Worm (Caenorhabditis elegans): ENCODE data around the gene pir-2.

The pir-2 gene

ce11 chrIII:9455980-9456658 is 12.7 kb upstream of the pir-2 start, which contains the start of the genes rheb-1 and spk-1 (continued):
- TF ChIP-seq Y75B8A.6 (GFP tag; IDR thresholded peaks at IDR 0.05) (peak; percentile 29; the same call in 1 of the 2 replicates), nhr-111 (GFP tag; optimal IDR thresholded peaks at IDR 0.05) (no peak), fkh-10 (GFP tag; optimal IDR thresholded peaks at IDR 0.05) (peak; percentile 80), set-16 (GFP tag; IDR thresholded peaks at IDR 0.05) (peak; percentile 61), daf-12 (tag; optimal IDR thresholded peaks at IDR 0.05) (no peak), daf-19 (GFP tag; conservative IDR thresholded peaks at IDR 0.05) (no peak), spr-3 (GFP tag; optimal IDR thresholded peaks at IDR 0.05) (peak; percentile 64), dmd-6 (GFP tag; IDR thresholded peaks at IDR 0.05) (peak; percentile 97), zfp-2 (tag; optimal IDR thresholded peaks at IDR 0.05) (peak; percentile 93), ama-1 (optimal IDR thresholded peaks at IDR 0.05) (peak; percentile 18), pqm-1 (tag; optimal IDR thresholded peaks at IDR 0.05) (peak; percentile 53), zag-1 (tag; optimal IDR thresholded peaks at IDR 0.05) (no peak), tra-1 (GFP tag; IDR thresholded peaks at IDR 0.05) (peak; percentile 91), ZK337.2 (GFP tag; IDR thresholded peaks at IDR 0.05) (no peak), nhr-237 (tag; optimal IDR thresholded peaks at IDR 0.05) (no peak), mdl-1 (tag; optimal IDR thresholded peaks at IDR 0.05) (peak in 1 of 2 experiments; percentile 64), lin-13 (GFP tag; optimal IDR thresholded peaks at IDR 0.05) (peak; percentile 85), mxl-3 (GFP tag; optimal IDR thresholded peaks at IDR 0.05) (peak; percentile 70), T20F7.1 (GFP tag; optimal IDR thresholded peaks at IDR 0.05) (peak; percentile 83), nhr-25 (tag; optimal IDR thresholded peaks at IDR 0.05; ENCODE audit: borderline replicate concordance, insufficient read depth) (peak; percentile 67), nhr-76 (tag; optimal IDR thresholded peaks at IDR 0.05) (no peak), zfp-3 (GFP tag; conservative IDR thresholded peaks at IDR 0.05) (peak; percentile 63; the same call in 1 of the 2 replicates), egl-43 (GFP tag; IDR thresholded peaks at IDR 0.05) (peak; percentile 52; the same call in 1 of the 2 replicates), tag-97 (GFP tag; IDR thresholded peaks at IDR 0.05) (no peak), ctbp-1 (GFP tag; IDR thresholded peaks at IDR 0.05) (peak; percentile 80), pha-4 (GFP tag; IDR thresholded peaks at IDR 0.05) (peak; percentile 82), pha-4 (tag; optimal IDR thresholded peaks at IDR 0.05) (peak; percentile 89), mes-2 (tag; optimal IDR thresholded peaks at IDR 0.05; ENCODE audit: poor library complexity, severe bottlenecking) (peak; percentile 94), snpc-1.2 (GFP tag; IDR thresholded peaks at IDR 0.05) (no peak), aha-1 (tag) (peak; percentile 91), nhr-41 (GFP tag; IDR thresholded peaks at IDR 0.05) (0 out of 2 replicates have a peak, but pooled peaks have one; percentile 22), hlh-11 (tag; optimal IDR thresholded peaks at IDR 0.05) (peak; percentile 97), zip-11 (GFP tag; IDR thresholded peaks at IDR 0.05) (no peak), nhr-77 (tag; optimal IDR thresholded peaks at IDR 0.05) (peak; percentile 93), mdt-29 (GFP tag; IDR thresholded peaks at IDR 0.05) (peak; percentile 69; the same call in 1 of the 2 replicates), duxl-1 (tag; optimal IDR thresholded peaks at IDR 0.05; ENCODE audit: poor library complexity) (peak; percentile 49), ceh-20 (GFP tag; IDR thresholded peaks at IDR 0.05) (peak; percentile 91), D1046.2 (GFP tag; IDR thresholded peaks at IDR 0.05) (no peak), fos-1 (tag; optimal IDR thresholded peaks at IDR 0.05) (peak; percentile 8), mep-1 (tag; optimal IDR thresholded peaks at IDR 0.05) (peak; percentile 89), lin-38 (GFP tag; IDR thresholded peaks at IDR 0.05) (peak; percentile 86), hlh-30 (tag; optimal IDR thresholded peaks at IDR 0.05; ENCODE audit: insufficient read depth) (peak; percentile 97), vab-7 (GFP tag; IDR thresholded peaks at IDR 0.05) (peak; percentile 66), cey-2 (tag; optimal IDR thresholded peaks at IDR 0.05; ENCODE audit: borderline replicate concordance, insufficient read depth) (no peak), F10B5.3 (tag; optimal IDR thresholded peaks at IDR 0.05) (peak; percentile 37), nhr-48 (tag; optimal IDR thresholded peaks at IDR 0.05) (peak; percentile 89), rbr-2 (tag; optimal IDR thresholded peaks at IDR 0.05) (peak; percentile 89), F49E8.2 (tag; optimal IDR thresholded peaks at IDR 0.05; ENCODE audit: borderline replicate concordance) (peak; percentile 54), ZK546.5 (tag; optimal IDR thresholded peaks at IDR 0.05) (peak; percentile 21 to 95)
